Worm (Caenorhabditis elegans) whole organism, L1 larva: ENCODE results near the gene let-70.

Experiments used
- C04F5.9 ChIP-seq: sonication (generic microtip); optimal IDR thresholded peaks from 2 replicates; lab custom pipeline; 2016; ENCODE audit warnings: missing genetic modification characterization, missing compliant biosample characterization
- C34B4.2 ChIP-seq: sonication (generic microtip); optimal IDR thresholded peaks from 2 replicates; lab custom pipeline; 2017; ENCODE audit warnings: mild to moderate bottlenecking, missing genetic modification characterization, missing compliant biosample characterization
- aha-1 ChIP-seq: fragments of 150-350 bp; optimal IDR thresholded peaks from 2 replicates; lab custom pipeline; 2014; ENCODE audit warnings: missing biosample characterization, missing genetic modification characterization
- aly-2 ChIP-seq: fragments of 150-350 bp; optimal IDR thresholded peaks from 2 replicates; lab custom pipeline; 2014; ENCODE audit warnings: missing biosample characterization, missing genetic modification characterization
- ceh-63 ChIP-seq: fragments of 200-800 bp; sonication (Bioruptor generic); optimal IDR thresholded peaks from 2 replicates; lab custom pipeline; 2018; ENCODE audit warnings: mild to moderate bottlenecking, missing genetic modification characterization, missing compliant biosample characterization
- ceh-88 ChIP-seq: fragments of 200-800 bp; sonication (Bioruptor generic); IDR thresholded peaks from 2 replicates; pipeline ENCODE4 v1.3.6; 2022; ENCODE audit warnings: missing genetic modification characterization, missing compliant biosample characterization
- ceh-90 ChIP-seq: sonication (generic microtip); optimal IDR thresholded peaks from 2 replicates; lab custom pipeline; 2016; ENCODE audit warnings: missing genetic modification characterization, missing compliant biosample characterization
- ces-1 ChIP-seq: fragments of 150-350 bp; optimal IDR thresholded peaks from 2 replicates; lab custom pipeline; 2014; ENCODE audit warnings: missing biosample characterization, missing genetic modification reagents, missing genetic modification characterization
- efl-1 ChIP-seq, 4 experiments: fragments of 150-350 bp; optimal IDR thresholded peaks in 3 of 4; peaks in 1 of 4; 1 replicate in 1 of 4; 2 replicates in 3 of 4; lab custom pipeline; 2014; ENCODE audit warnings: missing biosample characterization in 2 of 4, missing genetic modification characterization in 2 of 4, missing genetic modification reagents in 2 of 4
- egl-13 ChIP-seq: sonication (generic microtip); optimal IDR thresholded peaks from 2 replicates; lab custom pipeline; 2016; ENCODE audit warnings: missing genotype, missing genetic modification reagents, missing genetic modification characterization, missing compliant biosample characterization
- elt-2 ChIP-seq: sonication (generic microtip); optimal IDR thresholded peaks from 2 replicates; lab custom pipeline; 2016; ENCODE audit warnings: missing genetic modification characterization, mild to moderate bottlenecking, inconsistent platforms, missing compliant biosample characterization, missing genetic modification reagents
- elt-3 ChIP-seq, 6 experiments: fragments of 150-350 bp in 1 of 6; sonication (generic microtip); optimal IDR thresholded peaks; 2 replicates each; lab custom pipeline; 2017 to 2018; ENCODE audit warnings: missing biosample characterization in 6 of 6, missing genetic modification characterization in 6 of 6, inconsistent platforms in 1 of 6
- fkh-10 ChIP-seq: sonication (generic microtip); optimal IDR thresholded peaks from 2 replicates; lab custom pipeline; 2017; ENCODE audit warnings: missing biosample characterization, missing genetic modification reagents, missing genetic modification characterization
- fkh-4 ChIP-seq: sonication (generic microtip); optimal IDR thresholded peaks from 2 replicates; lab custom pipeline; 2016; ENCODE audit warnings: missing compliant biosample characterization, missing genetic modification characterization, borderline replicate concordance
- fos-1 ChIP-seq: fragments of 150-350 bp; optimal IDR thresholded peaks from 2 replicates; lab custom pipeline; 2014; ENCODE audit warnings: missing biosample characterization, missing genetic modification characterization
- grh-1 ChIP-seq: fragments of 200-800 bp; sonication (Bioruptor generic); IDR thresholded peaks from 2 replicates; pipeline ENCODE4 v1.3.6; 2022; ENCODE audit warnings: missing genetic modification reagents, missing genetic modification characterization, missing compliant biosample characterization
- hlh-4 ChIP-seq: sonication (generic microtip); optimal IDR thresholded peaks from 2 replicates; lab custom pipeline; 2016; ENCODE audit warnings: mild to moderate bottlenecking, missing genetic modification characterization, missing compliant biosample characterization
- hpl-2 ChIP-seq: fragments of 150-350 bp; optimal IDR thresholded peaks from 2 replicates; lab custom pipeline; 2014; ENCODE audit warnings: missing biosample characterization, missing genetic modification reagents, missing genetic modification characterization
- irx-1 ChIP-seq: sonication (generic microtip); optimal IDR thresholded peaks from 2 replicates; lab custom pipeline; 2016; ENCODE audit warnings: missing genetic modification characterization, missing compliant biosample characterization
- isw-1 ChIP-seq: fragments of 200-800 bp; sonication (Bioruptor generic); IDR thresholded peaks from 2 replicates; pipeline ENCODE4 v1.3.6; 2022; ENCODE audit warnings: missing genetic modification characterization, missing compliant biosample characterization
- jun-1 ChIP-seq: fragments of 150-350 bp; optimal IDR thresholded peaks from 2 replicates; lab custom pipeline; 2014; ENCODE audit warnings: missing biosample characterization, missing genetic modification reagents, missing genetic modification characterization
- lin-39 ChIP-seq: fragments of 150-350 bp; optimal IDR thresholded peaks from 2 replicates; lab custom pipeline; 2014; ENCODE audit warnings: missing biosample characterization, missing genetic modification reagents, missing genetic modification characterization
- lir-3 ChIP-seq: sonication (generic microtip); optimal IDR thresholded peaks from 2 replicates; lab custom pipeline; 2016; ENCODE audit warnings: mild to moderate bottlenecking, missing genetic modification characterization, moderate library complexity, missing compliant biosample characterization; ENCODE audit not compliant: poor library complexity
- lsy-2 ChIP-seq, 2 experiments: fragments of 150-350 bp; optimal IDR thresholded peaks; 2 replicates each; lab custom pipeline; 2014; ENCODE audit warnings: missing biosample characterization in 2 of 2, missing genetic modification characterization in 2 of 2
- mdl-1 ChIP-seq, 2 experiments: fragments of 150-350 bp; optimal IDR thresholded peaks; 2 replicates each; lab custom pipeline; 2014 to 2017; ENCODE audit warnings: missing biosample characterization in 2 of 2, missing genetic modification characterization in 2 of 2, inconsistent platforms in 1 of 2
- mef-2 ChIP-seq: fragments of 150-350 bp; optimal IDR thresholded peaks from 2 replicates; lab custom pipeline; 2014; ENCODE audit warnings: missing biosample characterization, missing genetic modification characterization
- nhr-20 ChIP-seq: sonication (generic microtip); optimal IDR thresholded peaks from 2 replicates; lab custom pipeline; 2016; ENCODE audit warnings: mild to moderate bottlenecking, missing genetic modification characterization, missing compliant biosample characterization
- nhr-28 ChIP-seq: fragments of 150-350 bp; optimal IDR thresholded peaks from 2 replicates; lab custom pipeline; 2014; ENCODE audit warnings: missing biosample characterization, missing genetic modification characterization
- nhr-77 ChIP-seq: fragments of 150-350 bp; optimal IDR thresholded peaks from 2 replicates; lab custom pipeline; 2014; ENCODE audit warnings: missing biosample characterization, missing genetic modification characterization
- nhr-84 ChIP-seq: sonication (generic microtip); optimal IDR thresholded peaks from 2 replicates; lab custom pipeline; 2017; ENCODE audit warnings: missing biosample characterization, missing genetic modification characterization
- nhr-90 ChIP-seq: sonication (generic microtip); optimal IDR thresholded peaks from 2 replicates; lab custom pipeline; 2016; ENCODE audit warnings: mild to moderate bottlenecking, missing genetic modification characterization, missing compliant biosample characterization; ENCODE audit not compliant: poor library complexity
- pag-3 ChIP-seq: sonication (generic microtip); optimal IDR thresholded peaks from 2 replicates; lab custom pipeline; 2017; ENCODE audit warnings: missing genetic modification characterization, mild to moderate bottlenecking, missing compliant biosample characterization, antibody characterized with exemption, borderline replicate concordance; ENCODE audit not compliant: insufficient read depth
- pax-3 ChIP-seq: fragments of 200-800 bp; sonication (Bioruptor generic); optimal IDR thresholded peaks from 2 replicates; lab custom pipeline; 2018; ENCODE audit warnings: mild to moderate bottlenecking, missing genetic modification characterization, moderate library complexity, missing compliant biosample characterization
- pqm-1 ChIP-seq: sonication (generic microtip); optimal IDR thresholded peaks from 3 replicates; lab custom pipeline; 2017; ENCODE audit warnings: missing biosample characterization, missing genetic modification characterization
- rnt-1 ChIP-seq: sonication (generic microtip); optimal IDR thresholded peaks from 2 replicates; lab custom pipeline; 2016; ENCODE audit warnings: mild to moderate bottlenecking, missing genetic modification characterization, moderate library complexity, missing compliant biosample characterization
- skn-1 ChIP-seq: fragments of 150-350 bp; optimal IDR thresholded peaks from 2 replicates; lab custom pipeline; 2014; ENCODE audit warnings: missing biosample characterization, missing genetic modification characterization
- snu-23 ChIP-seq: sonication (generic microtip); optimal IDR thresholded peaks from 2 replicates; lab custom pipeline; 2016; ENCODE audit warnings: missing genetic modification characterization, missing compliant biosample characterization
- sup-37 ChIP-seq: fragments of 200-800 bp; sonication (Bioruptor generic); optimal IDR thresholded peaks from 2 replicates; lab custom pipeline; 2018; ENCODE audit warnings: mild to moderate bottlenecking, missing genetic modification characterization, missing compliant biosample characterization
- unc-130 ChIP-seq: fragments of 150-350 bp; optimal IDR thresholded peaks from 2 replicates; lab custom pipeline; 2017; ENCODE audit warnings: missing biosample characterization, missing genetic modification characterization, inconsistent platforms
- unc-62 ChIP-seq: fragments of 150-350 bp; optimal IDR thresholded peaks from 2 replicates; lab custom pipeline; 2014; ENCODE audit warnings: missing biosample characterization, missing genetic modification reagents, missing genetic modification characterization
- unc-86 ChIP-seq: sonication (generic microtip); optimal IDR thresholded peaks from 2 replicates; lab custom pipeline; 2016; ENCODE audit warnings: missing genetic modification characterization, missing compliant biosample characterization
- unc-98 ChIP-seq: fragments of 200-800 bp; sonication (Bioruptor generic); IDR thresholded peaks from 2 replicates; pipeline ENCODE4 v1.3.6; 2022; ENCODE audit warnings: missing genetic modification characterization, missing compliant biosample characterization
- xbp-1 ChIP-seq: sonication (generic microtip); optimal IDR thresholded peaks from 2 replicates; lab custom pipeline; 2016; ENCODE audit warnings: missing genetic modification characterization, missing compliant biosample characterization
- zag-1 ChIP-seq: fragments of 150-350 bp; optimal IDR thresholded peaks from 2 replicates; lab custom pipeline; 2014; ENCODE audit warnings: missing biosample characterization, missing genetic modification characterization
- ztf-11 ChIP-seq, 2 experiments: sonication (generic microtip); optimal IDR thresholded peaks; 2 replicates each; lab custom pipeline; 2016 to 2017; ENCODE audit warnings: missing genetic modification characterization in 2 of 2, missing biosample characterization in 1 of 2, missing compliant biosample characterization in 1 of 2
- ztf-4 ChIP-seq: fragments of 150-350 bp; optimal IDR thresholded peaks from 2 replicates; lab custom pipeline; 2014; ENCODE audit warnings: missing biosample characterization, missing genetic modification characterization

The let-70 gene

ce11 chrIV:11044377-11044776 is 37.7 kb downstream of the let-70 start:
- TF ChIP-seq elt-3 (tag; optimal IDR thresholded peaks at IDR 0.05; lab: Kevin White, UChicago) = no peak
- TF ChIP-seq nhr-77 (tag; lab: Kevin White, UChicago) = no peak
- TF ChIP-seq mdl-1 (tag; optimal IDR thresholded peaks at IDR 0.05; lab: Kevin White, UChicago) = no peak
- TF ChIP-seq grh-1 (GFP tag; lab: Robert Waterston, UW) = no peak
- no peak for TF ChIP-seq ceh-63 (GFP tag; lab: Kevin White, UChicago)
- no peak for TF ChIP-seq unc-98 (GFP tag; lab: Robert Waterston, UW)
- no peak for TF ChIP-seq mef-2
- TF ChIP-seq nhr-84 (tag; lab: Kevin White, UChicago) = no peak
- TF ChIP-seq aha-1 = no peak
- no peak for TF ChIP-seq ces-1
- no peak for TF ChIP-seq isw-1 (GFP tag; lab: Robert Waterston, UW)
- TF ChIP-seq lin-39 (tag; lab: Kevin White, UChicago) = no peak
- TF ChIP-seq aly-2 (tag; lab: Kevin White, UChicago) = no peak
- TF ChIP-seq C04F5.9 (tag; lab: Kevin White, UChicago) = no peak
- no peak for TF ChIP-seq hlh-4
- no peak for TF ChIP-seq unc-62 (GFP tag; lab: Kevin White, UChicago)
- no peak for TF ChIP-seq pag-3 (tag; lab: Kevin White, UChicago)
- no peak for TF ChIP-seq ztf-11 (tag; optimal IDR thresholded peaks at IDR 0.05; lab: Kevin White, UChicago)
- TF ChIP-seq lir-3 (tag; lab: Kevin White, UChicago) = no peak
- no peak for TF ChIP-seq pax-3 (tag; lab: Kevin White, UChicago)

DNA sequence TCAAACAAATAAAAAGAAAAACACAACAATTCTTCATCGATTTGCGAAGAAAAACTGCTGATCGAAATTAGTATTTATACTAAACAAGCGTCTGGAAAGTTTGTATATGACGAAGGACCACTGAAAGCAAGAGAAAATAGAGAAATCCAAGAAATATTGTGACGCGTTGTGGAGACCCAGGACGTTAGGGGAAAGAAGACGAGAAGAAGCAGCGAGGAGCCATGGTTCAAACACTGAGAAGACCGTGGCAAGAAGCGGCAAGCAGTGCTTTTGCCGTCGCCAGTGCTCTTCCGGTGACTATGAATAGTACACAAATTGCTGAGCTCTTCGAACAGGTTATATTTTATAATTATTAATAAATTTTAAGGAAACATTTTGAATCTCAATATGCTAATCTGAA is 43.4 kb downstream of the let-70 start:
- no peak for TF ChIP-seq sup-37
- TF ChIP-seq lsy-2 (tag; optimal IDR thresholded peaks at IDR 0.05; lab: Kevin White, UChicago) = peak in 1 of 2 experiments; percentile 7
- no peak for TF ChIP-seq ceh-88 (GFP tag; lab: Robert Waterston, UW)
- TF ChIP-seq unc-98 (GFP tag; lab: Robert Waterston, UW) = no peak
- TF ChIP-seq jun-1 (tag; lab: Kevin White, UChicago) = no peak
- peak in 1 of 2 experiments; percentile 27 for TF ChIP-seq efl-1 (optimal IDR thresholded peaks at IDR 0.05; lab: Kevin White, UChicago)
- peak in 1 of 2 experiments; percentile 22 for TF ChIP-seq efl-1 (GFP tag; optimal IDR thresholded peaks at IDR 0.05 in 1 of 2; lab: Kevin White, UChicago)
- no peak for TF ChIP-seq fkh-4 (tag; lab: Kevin White, UChicago)
- TF ChIP-seq unc-86 (tag; lab: Kevin White, UChicago) = no peak
- TF ChIP-seq egl-13 (tag; lab: Kevin White, UChicago) = no peak
- TF ChIP-seq irx-1 (tag; lab: Kevin White, UChicago) = no peak
- no peak for TF ChIP-seq hpl-2 (GFP tag; lab: Kevin White, UChicago)
- peak; percentile 15 for TF ChIP-seq snu-23
- no peak for TF ChIP-seq lin-39 (tag; lab: Kevin White, UChicago)
- peak; percentile 1 for TF ChIP-seq rnt-1
- TF ChIP-seq aha-1 = no peak
- TF ChIP-seq fos-1 (tag; lab: Kevin White, UChicago) = no peak
- TF ChIP-seq hlh-4 = no peak
- no peak for TF ChIP-seq fkh-10
- no peak for TF ChIP-seq xbp-1 (tag; lab: Kevin White, UChicago)
- no peak for TF ChIP-seq nhr-28
- no peak for TF ChIP-seq unc-130

DNA sequence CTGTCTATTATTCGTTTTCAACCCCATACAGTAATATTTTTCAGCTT is 43.6 kb downstream of the let-70 start, which contains the start of gene kdin-1:
Gene kdin-1 (plus strand): TSS at position 38 of the 47 bp plus-strand sequence.
- TF ChIP-seq unc-130 (no peak), elt-2 (tag; lab: Kevin White, UChicago) (no peak), skn-1 (tag; lab: Kevin White, UChicago) (no peak)
- TF ChIP-seq, all 84 proteins: peak for 0

DNA sequence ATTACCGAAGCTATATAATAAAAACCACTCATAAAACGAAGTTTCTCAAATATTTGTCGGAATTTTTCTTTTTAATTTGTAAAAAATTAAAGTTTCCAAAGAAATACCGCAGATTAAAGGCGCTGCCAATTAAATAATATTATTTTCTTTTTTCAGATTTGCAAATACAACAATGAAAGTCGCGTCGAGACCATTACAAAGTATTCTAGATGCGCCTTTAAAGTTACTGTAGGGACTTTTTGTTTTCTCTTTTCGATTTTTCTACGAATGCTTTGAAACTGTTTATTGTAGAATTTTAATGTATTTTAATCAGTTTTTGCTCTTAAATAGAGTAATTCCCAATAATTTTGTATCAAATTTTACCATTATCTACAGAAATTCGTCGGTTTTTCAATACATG is 43.8 kb downstream of the let-70 start:
- TF ChIP-seq nhr-90 = no peak
- TF ChIP-seq pqm-1 (tag; lab: Kevin White, UChicago) = no peak
- TF ChIP-seq nhr-20 (tag; lab: Kevin White, UChicago) = no peak
- no peak for TF ChIP-seq ztf-4 (tag; lab: Kevin White, UChicago)
- no peak for TF ChIP-seq elt-2 (tag; lab: Kevin White, UChicago)
- no peak for TF ChIP-seq unc-62 (GFP tag; lab: Kevin White, UChicago)
- TF ChIP-seq mdl-1 (tag; optimal IDR thresholded peaks at IDR 0.05; lab: Kevin White, UChicago) = no peak
- TF ChIP-seq C34B4.2 = no peak
- TF ChIP-seq zag-1 = no peak
- TF ChIP-seq ceh-90 (tag; lab: Kevin White, UChicago) = no peak
